Worm (Caenorhabditis elegans) whole organism, L4 larva: ENCODE results near the gene F41G3.3.

Experiments
- D1046.2 ChIP-seq: fragments of 200-800 bp; sonication (Bioruptor generic); IDR thresholded peaks from 2 replicates; pipeline ENCODE4 v1.3.6; 2022; ENCODE audit warnings: missing genetic modification characterization, missing compliant biosample characterization
- F10B5.3 ChIP-seq: sonication (generic microtip); optimal IDR thresholded peaks from 2 replicates; lab custom pipeline; 2016; ENCODE audit warnings: mild to moderate bottlenecking, missing genetic modification characterization, missing compliant biosample characterization
- F44E2.7 ChIP-seq: fragments of 200-800 bp; sonication (Bioruptor generic); IDR thresholded peaks from 2 replicates; pipeline ENCODE4 v2.1.2; 2022; ENCODE audit warnings: missing genetic modification characterization, missing compliant biosample characterization
- T20F7.1 ChIP-seq: fragments of 200-800 bp; sonication (Bioruptor generic); optimal IDR thresholded peaks from 2 replicates; lab custom pipeline; 2018; ENCODE audit warnings: mild to moderate bottlenecking, missing genetic modification characterization, missing compliant biosample characterization
- Y105C5A.15 ChIP-seq: fragments of 200-800 bp; sonication (Bioruptor generic); IDR thresholded peaks from 2 replicates; pipeline ENCODE4 v1.3.6; 2022; ENCODE audit warnings: missing genetic modification characterization, missing compliant biosample characterization
- Y5F2A.4 ChIP-seq: fragments of 200-800 bp; sonication (Bioruptor generic); optimal IDR thresholded peaks from 2 replicates; lab custom pipeline; 2018; ENCODE audit warnings: mild to moderate bottlenecking, missing genetic modification characterization, missing compliant biosample characterization
- ZK337.2 ChIP-seq: fragments of 200-800 bp; sonication (Bioruptor generic); IDR thresholded peaks from 2 replicates; pipeline ENCODE4 v1.3.6; 2022; ENCODE audit warnings: missing genetic modification reagents, missing genetic modification characterization, missing compliant biosample characterization
- ZK546.5 ChIP-seq, 2 experiments: sonication (generic microtip); optimal IDR thresholded peaks; 2 replicates each; lab custom pipeline; 2017; ENCODE audit warnings: missing biosample characterization in 2 of 2, missing genetic modification characterization in 2 of 2
- ceh-20 ChIP-seq: fragments of 200-800 bp; sonication (Bioruptor generic); IDR thresholded peaks from 2 replicates; pipeline ENCODE4 v1.3.6; 2022; ENCODE audit warnings: missing genetic modification reagents, missing genetic modification characterization, missing compliant biosample characterization
- ceh-32 ChIP-seq: sonication (generic microtip); optimal IDR thresholded peaks from 2 replicates; lab custom pipeline; 2016; ENCODE audit warnings: mild to moderate bottlenecking, missing genetic modification characterization, missing compliant biosample characterization; ENCODE audit not compliant: poor library complexity
- ces-1 ChIP-seq: fragments of 150-350 bp; sonication (generic microtip); optimal IDR thresholded peaks from 4 replicates; lab custom pipeline; 2014; ENCODE audit warnings: missing biosample characterization, missing genetic modification reagents, missing genetic modification characterization
- cey-2 ChIP-seq: sonication (generic microtip); optimal IDR thresholded peaks from 3 replicates; lab custom pipeline; 2017; ENCODE audit warnings: missing genetic modification characterization, mild to moderate bottlenecking, missing compliant biosample characterization, antibody characterized with exemption, borderline replicate concordance; ENCODE audit not compliant: insufficient read depth
- daf-12 ChIP-seq: fragments of 150-350 bp; optimal IDR thresholded peaks from 2 replicates; lab custom pipeline; 2014; ENCODE audit warnings: missing biosample characterization, missing genetic modification reagents, missing genetic modification characterization
- daf-19 ChIP-seq: fragments of 200-800 bp; sonication (Bioruptor generic); conservative IDR thresholded peaks from 2 replicates; pipeline ENCODE4 v1.3.6; 2022; ENCODE audit warnings: missing genetic modification characterization, missing compliant biosample characterization
- dmd-9 ChIP-seq: fragments of 200-800 bp; sonication (Bioruptor generic); IDR thresholded peaks from 2 replicates; pipeline ENCODE4 v1.3.6; 2022; ENCODE audit warnings: missing genetic modification reagents, missing genetic modification characterization, missing compliant biosample characterization
- dpl-1 ChIP-seq: fragments of 150-350 bp; optimal IDR thresholded peaks from 2 replicates; lab custom pipeline; 2014; ENCODE audit warnings: missing biosample characterization, missing genetic modification reagents, missing genetic modification characterization
- duxl-1 ChIP-seq: sonication (generic microtip); optimal IDR thresholded peaks from 2 replicates; lab custom pipeline; 2016; ENCODE audit warnings: mild to moderate bottlenecking, missing genetic modification characterization, moderate library complexity, missing compliant biosample characterization; ENCODE audit not compliant: poor library complexity
- egl-27 ChIP-seq: sonication (generic microtip); optimal IDR thresholded peaks from 3 replicates; lab custom pipeline; 2017; ENCODE audit warnings: missing biosample characterization, missing genetic modification reagents, missing genetic modification characterization
- egl-43 ChIP-seq: fragments of 200-800 bp; sonication (Bioruptor generic); IDR thresholded peaks from 2 replicates; pipeline ENCODE4 v1.3.6; 2022; ENCODE audit warnings: missing genetic modification reagents, missing genetic modification characterization, missing compliant biosample characterization
- fos-1 ChIP-seq: fragments of 150-350 bp; optimal IDR thresholded peaks from 2 replicates; lab custom pipeline; 2014; ENCODE audit warnings: missing biosample characterization, missing genetic modification characterization
- hif-1 ChIP-seq, 2 experiments: sonication (generic microtip); optimal IDR thresholded peaks; 2 replicates each; lab custom pipeline; 2016 to 2017; ENCODE audit warnings: missing compliant biosample characterization in 2 of 2, missing genetic modification characterization in 2 of 2, missing genetic modification reagents in 2 of 2, missing genotype in 2 of 2, mild to moderate bottlenecking in 1 of 2
- hlh-11 ChIP-seq: fragments of 200-800 bp; sonication (Bioruptor generic); optimal IDR thresholded peaks from 2 replicates; lab custom pipeline; 2018; ENCODE audit warnings: mild to moderate bottlenecking, missing genetic modification characterization, missing compliant biosample characterization
- hlh-30 ChIP-seq: sonication (generic microtip); optimal IDR thresholded peaks from 2 replicates; lab custom pipeline; 2017; ENCODE audit warnings: antibody characterized with exemption, mild to moderate bottlenecking, missing genetic modification characterization, missing compliant biosample characterization; ENCODE audit not compliant: insufficient read depth
- hmg-1.1 ChIP-seq: fragments of 200-800 bp; sonication (Bioruptor generic); IDR thresholded peaks from 2 replicates; pipeline ENCODE4 v1.3.6; 2022; ENCODE audit warnings: missing genetic modification reagents, missing genetic modification characterization, missing compliant biosample characterization
- lin-1 ChIP-seq: fragments of 200-800 bp; sonication (Bioruptor generic); IDR thresholded peaks from 2 replicates; pipeline ENCODE4 v1.3.6; 2022; ENCODE audit warnings: missing genetic modification reagents, missing genetic modification characterization, missing compliant biosample characterization
- lin-13 ChIP-seq: fragments of 150-350 bp; optimal IDR thresholded peaks from 2 replicates; lab custom pipeline; 2014; ENCODE audit warnings: missing biosample characterization, missing genetic modification reagents, missing genetic modification characterization
- lin-15B ChIP-seq: fragments of 150-350 bp; sonication (generic microtip); optimal IDR thresholded peaks from 3 replicates; lab custom pipeline; 2014; ENCODE audit warnings: missing biosample characterization, missing genetic modification characterization
- lin-29 ChIP-seq: fragments of 200-800 bp; sonication (Bioruptor generic); IDR thresholded peaks from 2 replicates; pipeline ENCODE4 v1.3.6; 2022; ENCODE audit warnings: missing genetic modification reagents, missing genetic modification characterization, missing compliant biosample characterization
- lin-38 ChIP-seq: fragments of 200-800 bp; sonication (Bioruptor generic); IDR thresholded peaks from 2 replicates; pipeline ENCODE4 v1.3.6; 2022; ENCODE audit warnings: missing genetic modification reagents, missing genetic modification characterization, missing compliant biosample characterization
- lsy-2 ChIP-seq, 2 experiments: fragments of 150-350 bp in 1 of 2; sonication (generic microtip) in 1 of 2; optimal IDR thresholded peaks; 2 replicates each; lab custom pipeline; 2014 to 2017; ENCODE audit warnings: missing biosample characterization in 2 of 2, missing genetic modification characterization in 2 of 2
- madf-5 ChIP-seq, 2 experiments: fragments of 200-800 bp; sonication (Bioruptor generic); IDR thresholded peaks; 2 replicates each; pipeline ENCODE4 v1.3.6; 2022; ENCODE audit warnings: missing compliant biosample characterization in 2 of 2, missing genetic modification characterization in 2 of 2
- mep-1 ChIP-seq: fragments of 150-350 bp; sonication (generic microtip); optimal IDR thresholded peaks from 3 replicates; lab custom pipeline; 2014; ENCODE audit warnings: missing biosample characterization, missing genetic modification characterization
- mes-2 ChIP-seq: sonication (generic microtip); optimal IDR thresholded peaks from 2 replicates; lab custom pipeline; 2016; ENCODE audit warnings: missing genotype, mild to moderate bottlenecking, missing genetic modification characterization, missing compliant biosample characterization; ENCODE audit not compliant: poor library complexity, severe bottlenecking
- nhr-10 ChIP-seq: fragments of 150-350 bp; optimal IDR thresholded peaks from 2 replicates; lab custom pipeline; 2014; ENCODE audit warnings: missing biosample characterization, missing genetic modification characterization
- nhr-25 ChIP-seq: sonication (generic microtip); optimal IDR thresholded peaks from 2 replicates; lab custom pipeline; 2017; ENCODE audit warnings: missing genetic modification characterization, mild to moderate bottlenecking, missing compliant biosample characterization, antibody characterized with exemption, moderate library complexity, borderline replicate concordance; ENCODE audit not compliant: insufficient read depth
- nhr-28 ChIP-seq: fragments of 150-350 bp; optimal IDR thresholded peaks from 2 replicates; lab custom pipeline; 2014; ENCODE audit warnings: missing biosample characterization, missing genetic modification characterization
- nhr-48 ChIP-seq: sonication (generic microtip); optimal IDR thresholded peaks from 2 replicates; lab custom pipeline; 2016; ENCODE audit warnings: mild to moderate bottlenecking, missing genetic modification characterization, missing compliant biosample characterization
- nhr-6 ChIP-seq: fragments of 150-350 bp; optimal IDR thresholded peaks from 2 replicates; lab custom pipeline; 2014; ENCODE audit warnings: missing biosample characterization, missing genetic modification characterization
- nhr-77 ChIP-seq: fragments of 150-350 bp; optimal IDR thresholded peaks from 2 replicates; lab custom pipeline; 2014; ENCODE audit warnings: missing biosample characterization, missing genetic modification characterization
- rbr-2 ChIP-seq: sonication (generic microtip); optimal IDR thresholded peaks from 2 replicates; lab custom pipeline; 2016; ENCODE audit warnings: missing genotype, missing genetic modification characterization, missing compliant biosample characterization
- sdz-12 ChIP-seq: fragments of 200-800 bp; sonication (Bioruptor generic); optimal IDR thresholded peaks from 2 replicates; lab custom pipeline; 2018; ENCODE audit warnings: mild to moderate bottlenecking, missing genetic modification characterization, missing compliant biosample characterization
- set-16 ChIP-seq: fragments of 200-800 bp; sonication (Bioruptor generic); IDR thresholded peaks from 2 replicates; pipeline ENCODE4 v1.3.6; 2022; ENCODE audit warnings: missing genetic modification reagents, missing genetic modification characterization, missing compliant biosample characterization
- unc-130 ChIP-seq: sonication (generic microtip); optimal IDR thresholded peaks from 2 replicates; lab custom pipeline; 2016; ENCODE audit warnings: missing genetic modification reagents, missing genetic modification characterization, missing compliant biosample characterization
- unc-62 ChIP-seq, 3 experiments: fragments of 150-350 bp in 1 of 3; sonication (generic microtip); optimal IDR thresholded peaks in 2 of 3; peaks in 1 of 3; 1 replicate in 1 of 3; 2 replicates in 2 of 3; lab custom pipeline; 2014 to 2017; ENCODE audit warnings: missing biosample characterization in 3 of 3, missing genetic modification characterization in 3 of 3, missing genetic modification reagents in 3 of 3, missing genotype in 1 of 3
- vab-7 ChIP-seq: fragments of 200-800 bp; sonication (Bioruptor generic); IDR thresholded peaks from 2 replicates; pipeline ENCODE4 v1.3.6; 2022; ENCODE audit warnings: missing genetic modification reagents, missing genetic modification characterization, missing compliant biosample characterization
- zfp-2 ChIP-seq: sonication (generic microtip); optimal IDR thresholded peaks from 2 replicates; lab custom pipeline; 2016; ENCODE audit warnings: mild to moderate bottlenecking, missing genetic modification characterization, missing compliant biosample characterization
- zfp-3 ChIP-seq: fragments of 200-800 bp; sonication (Bioruptor generic); conservative IDR thresholded peaks from 2 replicates; pipeline ENCODE4 v1.3.6; 2022; ENCODE audit warnings: missing genetic modification reagents, missing genetic modification characterization, missing compliant biosample characterization
- ztf-7 ChIP-seq: fragments of 150-350 bp; optimal IDR thresholded peaks from 2 replicates; lab custom pipeline; 2014; ENCODE audit warnings: missing biosample characterization, missing genetic modification characterization

The F41G3.3 gene

ce11 chrII:6736604-6737003 lies 19.7 kb upstream of the F41G3.3 start, which contains the start of gene T14B4.1:
TSS of gene T14B4.1 (plus strand) at chrII:6736904.
- no peak for TF ChIP-seq ceh-32 (tag; lab: Kevin White, UChicago)
- TF ChIP-seq ces-1 (GFP tag; lab: Kevin White, UChicago), result no peak
- no peak for TF ChIP-seq nhr-10 (tag; lab: Kevin White, UChicago)
- no peak for TF ChIP-seq daf-12
- TF ChIP-seq unc-130, result no peak
- no peak for TF ChIP-seq ceh-20
- no peak for TF ChIP-seq ztf-7
- no peak for TF ChIP-seq egl-43 (GFP tag; lab: Robert Waterston, UW)
- no peak for TF ChIP-seq rbr-2 (tag; lab: Kevin White, UChicago)
- no peak for TF ChIP-seq lin-15B (tag; lab: Kevin White, UChicago)
- TF ChIP-seq Y105C5A.15 (GFP tag; lab: Robert Waterston, UW), result no peak
- TF ChIP-seq hlh-11 (tag; lab: Kevin White, UChicago), result no peak
- no peak for TF ChIP-seq zfp-2 (tag; lab: Kevin White, UChicago)

- no peak for TF ChIP-seq nhr-25 (tag; lab: Kevin White, UChicago)
- no peak for TF ChIP-seq Y5F2A.4
- TF ChIP-seq T20F7.1, result peak; percentile 77
- TF ChIP-seq lsy-2 (tag; optimal IDR thresholded peaks at IDR 0.05; lab: Kevin White, UChicago), result peak in 1 of 2 experiments; percentile 85
- TF ChIP-seq Y105C5A.15 (GFP tag; lab: Robert Waterston, UW), result no peak
- TF ChIP-seq nhr-28 (tag; lab: Kevin White, UChicago), result peak; percentile 66
- peak; percentile 65 for TF ChIP-seq rbr-2 (tag; lab: Kevin White, UChicago)
- no peak for TF ChIP-seq cey-2 (tag; lab: Kevin White, UChicago)
- no peak for TF ChIP-seq sdz-12 (GFP tag; lab: Kevin White, UChicago)
- 0 out of 2 replicates have a peak, but pooled peaks have one; percentile 28 for TF ChIP-seq vab-7
- TF ChIP-seq F44E2.7 (GFP tag; lab: Robert Waterston, UW), result no peak
- TF ChIP-seq egl-27 (tag; lab: Kevin White, UChicago), result no peak
- TF ChIP-seq hlh-30 (tag; lab: Kevin White, UChicago), result no peak
- TF ChIP-seq mes-2 (tag; lab: Kevin White, UChicago), result peak; percentile 96
- TF ChIP-seq mep-1 (tag; lab: Kevin White, UChicago), result no peak
- TF ChIP-seq nhr-6, result no peak
- TF ChIP-seq unc-130, result peak; percentile 95
- peak; percentile 33 for TF ChIP-seq lin-13
- no peak for TF ChIP-seq lin-29 (GFP tag; lab: Robert Waterston, UW)
- TF ChIP-seq unc-62 (GFP tag; optimal IDR thresholded peaks at IDR 0.05 in 1 of 2; lab: Kevin White, UChicago), result peak in 1 of 2 experiments; percentile 32
- no peak for TF ChIP-seq unc-62 (tag; optimal IDR thresholded peaks at IDR 0.05; lab: Kevin White, UChicago)
- TF ChIP-seq zfp-3 (GFP tag; lab: Robert Waterston, UW), result no peak
- TF ChIP-seq F10B5.3 (tag; lab: Kevin White, UChicago), result no peak
- TF ChIP-seq nhr-48, result no peak
- peak in 1 of 2 experiments; percentile 78 for TF ChIP-seq hif-1 (tag; optimal IDR thresholded peaks at IDR 0.05; lab: Kevin White, UChicago)
- TF ChIP-seq fos-1, result no peak
- TF ChIP-seq lin-1 (GFP tag; lab: Robert Waterston, UW), result no peak
- no peak for TF ChIP-seq duxl-1 (tag; lab: Kevin White, UChicago)
- no peak for TF ChIP-seq ZK546.5 (tag; optimal IDR thresholded peaks at IDR 0.05; lab: Kevin White, UChicago)
- TF ChIP-seq D1046.2 (GFP tag; lab: Robert Waterston, UW), result no peak
- no peak for TF ChIP-seq madf-5 (GFP tag; IDR thresholded peaks at IDR 0.05; lab: Robert Waterston, UW)
- peak; percentile 51; the same call in 1 of the 2 replicates for TF ChIP-seq dmd-9 (GFP tag; lab: Robert Waterston, UW)
- TF ChIP-seq daf-19 (GFP tag; lab: Robert Waterston, UW), result no peak
- peak; percentile 65; the same call in 1 of the 2 replicates for TF ChIP-seq ZK337.2 (GFP tag; lab: Robert Waterston, UW)
- TF ChIP-seq dpl-1, result peak; percentile 55
- TF ChIP-seq set-16 (GFP tag; lab: Robert Waterston, UW), result no peak
- TF ChIP-seq hmg-1.1, result peak; percentile 58; the same call in 1 of the 2 replicates
- TF ChIP-seq hlh-11 (tag; lab: Kevin White, UChicago), result peak; percentile 21
- TF ChIP-seq lin-38 (GFP tag; lab: Robert Waterston, UW), result peak; percentile 96
- TF ChIP-seq nhr-77 (tag; lab: Kevin White, UChicago), result peak; percentile 80
Measured at ce11 chrII:6741428-6741827, 14.9 kb upstream of the F41G3.3 start, which contains the start of gene exos-8. TSS of gene exos-8 (plus strand) at chrII:6741691.
